Worm (Caenorhabditis elegans) whole organism, L4 larva: Measurements from ENCODE around the gene R13D11.3.

Source experiments
- ZK546.5 ChIP-seq, 2 experiments: sonication (generic microtip); optimal IDR thresholded peaks; 2 replicates each; lab custom pipeline; 2017; ENCODE audit warnings: missing biosample characterization in 2 of 2, missing genetic modification characterization in 2 of 2
- egl-27 ChIP-seq: sonication (generic microtip); optimal IDR thresholded peaks from 3 replicates; lab custom pipeline; 2017; ENCODE audit warnings: missing biosample characterization, missing genetic modification reagents, missing genetic modification characterization
- nhr-48 ChIP-seq: sonication (generic microtip); optimal IDR thresholded peaks from 2 replicates; lab custom pipeline; 2016; ENCODE audit warnings: mild to moderate bottlenecking, missing genetic modification characterization, missing compliant biosample characterization
- sdz-12 ChIP-seq: fragments of 200-800 bp; sonication (Bioruptor generic); optimal IDR thresholded peaks from 2 replicates; lab custom pipeline; 2018; ENCODE audit warnings: mild to moderate bottlenecking, missing genetic modification characterization, missing compliant biosample characterization
- vab-7 ChIP-seq: fragments of 200-800 bp; sonication (Bioruptor generic); IDR thresholded peaks from 2 replicates; pipeline ENCODE4 v1.3.6; 2022; ENCODE audit warnings: missing genetic modification reagents, missing genetic modification characterization, missing compliant biosample characterization
- ztf-11 ChIP-seq: fragments of 150-350 bp; optimal IDR thresholded peaks from 2 replicates; lab custom pipeline; 2014; ENCODE audit warnings: missing biosample characterization, missing genetic modification characterization

ce11 chrV:774341-774740 lies 40.5 kb upstream of the R13D11.3 start:
- no peak for TF ChIP-seq nhr-48 (tag; lab: Kevin White, UChicago)
- TF ChIP-seq egl-27 (tag; lab: Kevin White, UChicago): no peak
- no peak for TF ChIP-seq ZK546.5 (tag; optimal IDR thresholded peaks at IDR 0.05; lab: Kevin White, UChicago)
- TF ChIP-seq ztf-11 (tag; lab: Kevin White, UChicago): no peak
- TF ChIP-seq sdz-12: no peak
- no peak for TF ChIP-seq vab-7 (GFP tag; lab: Robert Waterston, UW)
